Worm (Caenorhabditis elegans): ENCODE data around the gene F55G1.6.

ce11 chrIV:7465857-7466256 lies 7.5 kb upstream of the F55G1.6 start, which contains the start of gene F13B6.3:
- no peak for TF ChIP-seq sox-2 (GFP tag; IDR thresholded peaks at IDR 0.05)
- TF ChIP-seq ceh-19 (GFP tag; optimal IDR thresholded peaks at IDR 0.05), result no peak
- no peak for TF ChIP-seq pat-9 (tag; optimal IDR thresholded peaks at IDR 0.05)
- TF ChIP-seq ceh-22 (tag; optimal IDR thresholded peaks at IDR 0.05), result no peak
- no peak for TF ChIP-seq K02D7.2 (tag; optimal IDR thresholded peaks at IDR 0.05)
- TF ChIP-seq hlh-30 (tag; optimal IDR thresholded peaks at IDR 0.05; ENCODE audit: insufficient read depth), result no peak
- no peak for TF ChIP-seq hlh-8 (tag; optimal IDR thresholded peaks at IDR 0.05)
- no peak for TF ChIP-seq pag-3 (tag; optimal IDR thresholded peaks at IDR 0.05; ENCODE audit: borderline replicate concordance)
